Worm (Caenorhabditis elegans): ENCODE measurements around the gene rgs-2.

The rgs-2 gene

DNA sequence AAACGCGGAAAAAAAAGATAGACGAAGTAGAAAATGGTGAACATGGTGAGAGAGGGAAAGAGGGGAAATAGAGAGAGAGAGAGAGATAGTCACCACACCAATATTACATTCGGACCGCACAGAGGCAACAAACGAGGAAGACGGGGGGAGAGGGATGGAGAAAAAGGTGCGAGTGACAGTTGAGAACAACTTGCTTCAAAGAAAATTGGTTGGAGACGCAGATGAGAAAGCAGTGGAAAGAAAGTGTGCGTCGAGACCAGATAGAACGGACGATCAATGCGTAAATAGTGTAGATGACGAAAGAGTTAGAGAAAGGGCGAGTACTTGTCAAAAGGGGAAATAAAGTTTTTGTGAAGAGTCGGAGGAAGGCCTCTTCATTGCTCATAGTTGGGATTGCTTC lies 42.1 kb upstream of the rgs-2 start (continued):
- TF ChIP-seq nhr-25 (tag; optimal IDR thresholded peaks at IDR 0.05) (peak; percentile 75), fos-1 (tag; optimal IDR thresholded peaks at IDR 0.05) (no peak), egl-27 (tag; optimal IDR thresholded peaks at IDR 0.05) (no peak), ama-1 (optimal IDR thresholded peaks at IDR 0.05) (peak; percentile 66), elt-1 (tag; optimal IDR thresholded peaks at IDR 0.05) (peak; percentile 69), nhr-237 (tag; optimal IDR thresholded peaks at IDR 0.05) (no peak), nhr-12 (tag; optimal IDR thresholded peaks at IDR 0.05) (no peak), lin-15B (tag; optimal IDR thresholded peaks at IDR 0.05) (peak; percentile 23), fkh-10 (GFP tag; optimal IDR thresholded peaks at IDR 0.05) (peak; percentile 84), mml-1 (tag; optimal IDR thresholded peaks at IDR 0.05) (no peak), ztf-4 (tag; optimal IDR thresholded peaks at IDR 0.05) (peak; percentile 21), jun-1 (tag; optimal IDR thresholded peaks at IDR 0.05) (no peak), snpc-4 (tag; optimal IDR thresholded peaks at IDR 0.05) (peak; percentile 10)

DNA sequence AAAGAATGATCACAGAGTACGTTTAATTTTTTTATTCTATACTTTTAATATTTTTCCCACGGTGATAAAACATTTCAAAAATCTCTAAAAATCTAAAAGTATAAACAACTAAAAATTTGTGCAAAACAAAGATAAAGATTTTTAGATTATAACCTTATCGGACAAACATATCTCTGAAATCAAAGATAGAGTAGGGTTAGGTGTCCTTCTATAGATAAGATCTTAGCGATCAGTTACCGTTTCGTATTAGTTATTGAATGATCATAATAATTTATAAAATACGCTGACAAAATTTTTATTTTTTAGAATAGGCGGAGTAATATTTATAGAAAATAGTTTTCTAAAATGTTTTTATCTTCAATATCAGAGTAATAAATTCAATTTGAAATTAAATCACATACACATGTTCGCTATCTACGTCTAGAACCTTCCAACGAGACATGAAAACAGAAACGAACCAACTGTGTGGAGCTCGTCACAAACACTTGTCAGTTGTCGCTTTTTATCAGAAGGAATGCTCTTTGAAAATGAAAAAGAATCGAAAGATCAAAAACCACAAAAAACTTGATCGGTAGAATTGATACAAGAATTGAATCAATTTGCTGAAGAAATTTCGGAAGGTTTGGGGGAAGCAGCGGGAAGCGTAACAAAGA lies 40.7 kb upstream of the rgs-2 start:
- peak; percentile 48 for TF ChIP-seq nhr-23 (tag; optimal IDR thresholded peaks at IDR 0.05)
- no peak for TF ChIP-seq pha-4 (tag; optimal IDR thresholded peaks at IDR 0.05)
- TF ChIP-seq nfya-1 (tag; optimal IDR thresholded peaks at IDR 0.05; ENCODE audit: insufficient read depth), result peak; percentile 28
- no peak for TF ChIP-seq unc-62 (GFP tag; optimal IDR thresholded peaks at IDR 0.05)
- peak; percentile 100 for TF ChIP-seq elt-1 (tag; optimal IDR thresholded peaks at IDR 0.05)
- TF ChIP-seq jun-1 (tag; optimal IDR thresholded peaks at IDR 0.05), result no peak
- TF ChIP-seq elt-2 (tag; optimal IDR thresholded peaks at IDR 0.05), result peak; percentile 84
- no peak for TF ChIP-seq nhr-43 (tag; optimal IDR thresholded peaks at IDR 0.05; ENCODE audit: poor library complexity, severe bottlenecking)
- TF ChIP-seq ZK546.5 (tag; optimal IDR thresholded peaks at IDR 0.05), result no peak
- no peak for TF ChIP-seq mdl-1 (tag; optimal IDR thresholded peaks at IDR 0.05)
- TF ChIP-seq ceh-9 (tag; optimal IDR thresholded peaks at IDR 0.05), result no peak
- peak; percentile 18 for TF ChIP-seq nhr-11 (tag; optimal IDR thresholded peaks at IDR 0.05)
- TF ChIP-seq ztf-11 (tag; optimal IDR thresholded peaks at IDR 0.05), result no peak
- peak; percentile 6 for TF ChIP-seq pqm-1 (tag; optimal IDR thresholded peaks at IDR 0.05)

ce11 chrX:12677113-12677512 lies 35.3 kb upstream of the rgs-2 start:
- TF ChIP-seq ceh-28 (tag; optimal IDR thresholded peaks at IDR 0.05), result no peak
- peak; percentile 47 for TF ChIP-seq nhr-25 (tag; optimal IDR thresholded peaks at IDR 0.05)

ce11 chrX:12678532-12678931 lies 33.9 kb upstream of the rgs-2 start, which contains the start of gene adt-1:
adt-1 (plus strand) TSS chrX:12678832.
- no peak for TF ChIP-seq nhr-67 (tag; optimal IDR thresholded peaks at IDR 0.05)

- TF ChIP-seq nhr-43 (tag; optimal IDR thresholded peaks at IDR 0.05; ENCODE audit: poor library complexity, severe bottlenecking) (peak; percentile 17), nhr-25 (tag; optimal IDR thresholded peaks at IDR 0.05) (peak; percentile 91), nhr-23 (tag; optimal IDR thresholded peaks at IDR 0.05) (peak; percentile 31), nfya-1 (tag; optimal IDR thresholded peaks at IDR 0.05; ENCODE audit: insufficient read depth) (peak; percentile 14), lin-39 (tag; optimal IDR thresholded peaks at IDR 0.05) (no peak)
These were observed 32.9 kb upstream of the rgs-2 start for ce11 chrX:12679603-12680002.

ce11 chrX:12687482-12687881 lies 25.0 kb upstream of the rgs-2 start:
- peak; percentile 6 for TF ChIP-seq nhr-25 (tag; optimal IDR thresholded peaks at IDR 0.05)
- TF ChIP-seq lin-15B (tag; optimal IDR thresholded peaks at IDR 0.05), result no peak
- TF ChIP-seq ztf-4 (tag; optimal IDR thresholded peaks at IDR 0.05), result no peak

DNA sequence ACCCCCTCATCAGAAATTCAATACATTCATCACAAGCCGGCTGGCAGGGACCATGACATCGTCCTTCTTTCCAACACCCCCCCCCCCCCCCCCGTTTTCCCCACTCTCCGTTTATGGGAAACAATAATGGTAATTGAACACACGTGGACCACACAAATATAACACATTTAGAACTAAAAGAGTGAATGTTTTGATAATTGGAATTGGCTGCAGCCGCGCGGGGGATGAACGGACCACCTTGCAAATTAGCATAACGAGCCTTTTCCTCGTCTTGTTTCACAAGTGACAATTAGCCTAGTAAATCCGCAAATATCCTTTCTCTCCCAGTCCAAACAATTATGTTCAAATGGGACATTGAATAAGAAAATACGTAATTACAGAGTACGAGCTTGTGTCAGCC lies 23.8 kb upstream of the rgs-2 start:
- TF ChIP-seq fkh-10 (GFP tag; optimal IDR thresholded peaks at IDR 0.05), result no peak
- no peak for TF ChIP-seq ceh-28 (tag; optimal IDR thresholded peaks at IDR 0.05)
- no peak for TF ChIP-seq nhr-77 (tag; optimal IDR thresholded peaks at IDR 0.05)
- peak; percentile 4 for TF ChIP-seq nhr-25 (tag; optimal IDR thresholded peaks at IDR 0.05)
